Worm (Caenorhabditis elegans): ENCODE measurements around the gene K11G9.5.
A peak's percentile ranks its signal among the peaks of the same experiment; 100 is the strongest.

Gene K11G9.5

ce11 chrV:6656451-6657115, 31.7 kb downstream of the K11G9.5 start, which contains the start of gene snb-1 (continued):
- TF ChIP-seq ztf-6 (GFP tag; IDR thresholded peaks at IDR 0.05) (no peak), egrh-3 (GFP tag; IDR thresholded peaks at IDR 0.05) (no peak), ZK185.1 (tag; optimal IDR thresholded peaks at IDR 0.05; ENCODE audit: poor library complexity, severe bottlenecking) (peak; percentile 62), snpc-1.1 (tag; optimal IDR thresholded peaks at IDR 0.05; ENCODE audit: insufficient read depth) (no peak), lsy-27 (tag; optimal IDR thresholded peaks at IDR 0.05; ENCODE audit: borderline replicate concordance, insufficient read depth) (no peak), F39B2.1 (GFP tag; IDR thresholded peaks at IDR 0.05) (no peak), let-607 (tag; optimal IDR thresholded peaks at IDR 0.05) (no peak), K12H6.12 (tag; optimal IDR thresholded peaks at IDR 0.05) (no peak), lag-1 (GFP tag; IDR thresholded peaks at IDR 0.05) (no peak), lin-40 (tag; optimal IDR thresholded peaks at IDR 0.05) (peak; percentile 73), F22D6.2 (tag; optimal IDR thresholded peaks at IDR 0.05) (no peak), pbrm-1 (GFP tag; IDR thresholded peaks at IDR 0.05) (0 out of 2 replicates have a peak, but pooled peaks have one; percentile 22), sea-2 (GFP tag; IDR thresholded peaks at IDR 0.05) (no peak), Y53G8AR.9 (GFP tag; conservative IDR thresholded peaks at IDR 0.05) (no peak), ztf-3 (GFP tag; optimal IDR thresholded peaks at IDR 0.05) (no peak), mel-28 (tag; optimal IDR thresholded peaks at IDR 0.05; ENCODE audit: borderline replicate concordance) (no peak), akir-1 (GFP tag; optimal IDR thresholded peaks at IDR 0.05) (no peak), egl-18 (GFP tag; IDR thresholded peaks at IDR 0.05) (no peak), fkh-3 (tag; optimal IDR thresholded peaks at IDR 0.05) (no peak), ztf-26 (tag; optimal IDR thresholded peaks at IDR 0.05) (peak; percentile 16), tlf-1 (GFP tag; optimal IDR thresholded peaks at IDR 0.05) (no peak), cebp-2 (GFP tag; IDR thresholded peaks at IDR 0.05) (no peak), nfya-1 (tag; optimal IDR thresholded peaks at IDR 0.05; ENCODE audit: borderline replicate concordance, insufficient read depth) (no peak), chd-7 (tag; optimal IDR thresholded peaks at IDR 0.05) (no peak), pha-4 (tag; optimal IDR thresholded peaks at IDR 0.05) (no peak), F33H1.4 (GFP tag; IDR thresholded peaks at IDR 0.05) (no peak), mcd-1 (GFP tag; IDR thresholded peaks at IDR 0.05) (no peak), dpff-1 (tag; optimal IDR thresholded peaks at IDR 0.05) (no peak), B0336.3 (GFP tag; IDR thresholded peaks at IDR 0.05) (no peak), Y79H2A.3 (GFP tag; conservative IDR thresholded peaks at IDR 0.05) (no peak), ceh-79 (tag; optimal IDR thresholded peaks at IDR 0.05) (no peak), ztf-25 (GFP tag; IDR thresholded peaks at IDR 0.05) (no peak), nfyb-1 (GFP tag; IDR thresholded peaks at IDR 0.05) (peak; percentile 43; the same call in 1 of the 2 replicates), aptf-2 (GFP tag; conservative IDR thresholded peaks at IDR 0.05) (no peak), zfh-2 (GFP tag; conservative IDR thresholded peaks at IDR 0.05) (no peak), zim-3 (tag; optimal IDR thresholded peaks at IDR 0.05) (no peak), unc-130 (GFP tag; optimal IDR thresholded peaks at IDR 0.05) (no peak), somi-1 (GFP tag; optimal IDR thresholded peaks at IDR 0.05) (no peak), nhr-90 (tag; optimal IDR thresholded peaks at IDR 0.05) (no peak), lin-26 (GFP tag; IDR thresholded peaks at IDR 0.05) (no peak), let-526 (GFP tag; IDR thresholded peaks at IDR 0.05) (no peak), ceh-58 (GFP tag; IDR thresholded peaks at IDR 0.05) (no peak)
